Worm (Caenorhabditis elegans): Measurements from ENCODE around the gene npp-19.

- TF ChIP-seq him-1 (tag; optimal IDR thresholded peaks at IDR 0.05) (no peak), dao-5 (tag; optimal IDR thresholded peaks at IDR 0.05) (no peak)
Observed at ce11 chrII:10829081-10829480, 30.8 kb upstream of the npp-19 start, which contains the start of gene VM106R.1.
